Worm (Caenorhabditis elegans) whole organism, young adult: ENCODE measurements around the gene dhs-13.

ENCODE experiments used
- B0261.1 ChIP-seq: sonication (generic microtip); optimal IDR thresholded peaks from 2 replicates; lab custom pipeline; 2016; ENCODE audit warnings: mild to moderate bottlenecking, missing genetic modification characterization, moderate library complexity, missing compliant biosample characterization
- F23B12.7 ChIP-seq: sonication (generic microtip); optimal IDR thresholded peaks from 2 replicates; lab custom pipeline; 2017; ENCODE audit warnings: missing genetic modification characterization, mild to moderate bottlenecking, missing compliant biosample characterization, antibody characterized with exemption, moderate library complexity; ENCODE audit not compliant: insufficient read depth
- F33H1.4 ChIP-seq: fragments of 200-800 bp; sonication (Bioruptor generic); IDR thresholded peaks from 2 replicates; pipeline ENCODE4 v1.3.6; 2022; ENCODE audit warnings: missing genetic modification reagents, missing genetic modification characterization, missing compliant biosample characterization
- F37B4.10 ChIP-seq: fragments of 200-800 bp; sonication (Bioruptor generic); IDR thresholded peaks from 2 replicates; pipeline ENCODE4 v1.3.6; 2022; ENCODE audit warnings: missing genetic modification characterization, missing compliant biosample characterization
- F49E8.2 ChIP-seq: sonication (generic microtip); optimal IDR thresholded peaks from 3 replicates; lab custom pipeline; 2017; ENCODE audit warnings: missing genetic modification characterization, mild to moderate bottlenecking, missing compliant biosample characterization, antibody characterized with exemption, moderate library complexity; ENCODE audit not compliant: insufficient read depth
- F57A8.1 ChIP-seq: fragments of 200-800 bp; sonication (Bioruptor generic); optimal IDR thresholded peaks from 2 replicates; lab custom pipeline; 2018; ENCODE audit warnings: mild to moderate bottlenecking, missing genetic modification characterization, moderate library complexity, missing compliant biosample characterization
- T07F8.4 ChIP-seq: sonication (generic microtip); optimal IDR thresholded peaks from 2 replicates; lab custom pipeline; 2016; ENCODE audit warnings: mild to moderate bottlenecking, missing genetic modification characterization, moderate library complexity, missing compliant biosample characterization
- Y53G8AR.9 ChIP-seq: fragments of 200-800 bp; sonication (Bioruptor generic); conservative IDR thresholded peaks from 2 replicates; pipeline ENCODE4 v1.3.6; 2022; ENCODE audit warnings: missing genetic modification reagents, missing genetic modification characterization, missing compliant biosample characterization
- Y56A3A.18 ChIP-seq: fragments of 200-800 bp; sonication (Bioruptor generic); IDR thresholded peaks from 2 replicates; pipeline ENCODE4 v1.3.6; 2022; ENCODE audit warnings: missing genetic modification reagents, missing genetic modification characterization, missing compliant biosample characterization
- Y79H2A.3 ChIP-seq: fragments of 200-800 bp; sonication (Bioruptor generic); conservative IDR thresholded peaks from 2 replicates; pipeline ENCODE4 v1.3.6; 2022; ENCODE audit warnings: missing genetic modification reagents, missing genetic modification characterization, missing compliant biosample characterization
- ama-1 ChIP-seq, 3 experiments: fragments of 150-350 bp in 1 of 3; sonication (generic microtip) in 2 of 3; optimal IDR thresholded peaks; 2 replicates each; lab custom pipeline; 2014 to 2018; ENCODE audit warnings: missing biosample characterization in 2 of 3, missing genetic modification characterization in 2 of 3, missing genetic modification reagents in 2 of 3
- aptf-2 ChIP-seq: fragments of 200-800 bp; sonication (Bioruptor generic); conservative IDR thresholded peaks from 2 replicates; pipeline ENCODE4 v1.3.6; 2022; ENCODE audit warnings: missing genetic modification reagents, missing genetic modification characterization, missing compliant biosample characterization
- attf-3 ChIP-seq: fragments of 200-800 bp; sonication (Bioruptor generic); conservative IDR thresholded peaks from 2 replicates; pipeline ENCODE4 v1.3.6; 2022; ENCODE audit warnings: missing genetic modification reagents, missing genetic modification characterization, missing compliant biosample characterization
- attf-5 ChIP-seq: fragments of 200-800 bp; sonication (Bioruptor generic); optimal IDR thresholded peaks from 2 replicates; lab custom pipeline; 2018; ENCODE audit warnings: mild to moderate bottlenecking, missing genetic modification characterization, missing compliant biosample characterization
- bed-1 ChIP-seq: fragments of 200-800 bp; sonication (Bioruptor generic); IDR thresholded peaks from 2 replicates; pipeline ENCODE4 v1.3.6; 2022; ENCODE audit warnings: missing genetic modification reagents, missing genetic modification characterization, missing compliant biosample characterization
- ceh-58 ChIP-seq: fragments of 200-800 bp; sonication (Bioruptor generic); IDR thresholded peaks from 2 replicates; pipeline ENCODE4 v1.3.6; 2022; ENCODE audit warnings: missing genetic modification characterization, missing compliant biosample characterization
- die-1 ChIP-seq: sonication (generic microtip); optimal IDR thresholded peaks from 2 replicates; lab custom pipeline; 2016; ENCODE audit warnings: missing genotype, mild to moderate bottlenecking, missing genetic modification characterization, missing compliant biosample characterization
- dox-1 ChIP-seq: fragments of 200-800 bp; sonication (Bioruptor generic); IDR thresholded peaks from 2 replicates; pipeline ENCODE4 v1.3.6; 2022; ENCODE audit warnings: missing genetic modification reagents, missing genetic modification characterization, missing compliant biosample characterization
- egrh-3 ChIP-seq: fragments of 200-800 bp; sonication (Bioruptor generic); IDR thresholded peaks from 2 replicates; pipeline ENCODE4 v1.3.6; 2022; ENCODE audit warnings: missing genetic modification reagents, missing genetic modification characterization, missing compliant biosample characterization
- ekl-4 ChIP-seq: fragments of 200-800 bp; sonication (Bioruptor generic); IDR thresholded peaks from 2 replicates; pipeline ENCODE4 v1.3.6; 2022; ENCODE audit warnings: missing genetic modification reagents, missing genetic modification characterization, missing compliant biosample characterization
- ets-4 ChIP-seq: fragments of 200-800 bp; sonication (Bioruptor generic); optimal IDR thresholded peaks from 2 replicates; lab custom pipeline; 2018; ENCODE audit warnings: mild to moderate bottlenecking, missing genetic modification characterization, missing compliant biosample characterization
- fkh-3 ChIP-seq: sonication (generic microtip); optimal IDR thresholded peaks from 2 replicates; lab custom pipeline; 2016; ENCODE audit warnings: mild to moderate bottlenecking, missing genetic modification characterization, missing compliant biosample characterization
- let-607 ChIP-seq, 2 experiments: fragments of 200-800 bp in 1 of 2; sonication (Bioruptor generic) in 1 of 2; sonication (generic microtip) in 1 of 2; optimal IDR thresholded peaks; 2 replicates each; lab custom pipeline; 2016 to 2018; ENCODE audit warnings: mild to moderate bottlenecking in 2 of 2, missing compliant biosample characterization in 2 of 2, missing genetic modification characterization in 2 of 2, moderate library complexity in 2 of 2, missing genotype in 1 of 2
- lin-35 ChIP-seq, 3 experiments: fragments of 150-350 bp in 2 of 3; sonication (generic microtip) in 1 of 3; optimal IDR thresholded peaks; 2 replicates each; lab custom pipeline; 2014 to 2018; ENCODE audit warnings: missing biosample characterization in 3 of 3, missing genetic modification characterization in 3 of 3, missing genetic modification reagents in 3 of 3
- lin-40 ChIP-seq: sonication (generic microtip); optimal IDR thresholded peaks from 2 replicates; lab custom pipeline; 2016; ENCODE audit warnings: missing genetic modification characterization, mild to moderate bottlenecking, missing compliant biosample characterization, missing genotype, missing genetic modification reagents
- lsl-1 ChIP-seq: fragments of 200-800 bp; sonication (Bioruptor generic); optimal IDR thresholded peaks from 2 replicates; lab custom pipeline; 2018; ENCODE audit warnings: mild to moderate bottlenecking, missing genetic modification characterization, moderate library complexity, missing compliant biosample characterization
- madf-6 ChIP-seq: fragments of 200-800 bp; sonication (Bioruptor generic); IDR thresholded peaks from 2 replicates; pipeline ENCODE4 v1.3.6; 2022; ENCODE audit warnings: missing genetic modification reagents, missing genetic modification characterization, missing compliant biosample characterization
- madf-8 ChIP-seq: fragments of 200-800 bp; sonication (Bioruptor generic); conservative IDR thresholded peaks from 2 replicates; pipeline ENCODE4 v1.3.6; 2022; ENCODE audit warnings: missing genetic modification reagents, missing genetic modification characterization, missing compliant biosample characterization
- mcd-1 ChIP-seq: fragments of 200-800 bp; sonication (Bioruptor generic); IDR thresholded peaks from 2 replicates; pipeline ENCODE4 v1.3.6; 2022; ENCODE audit warnings: missing genetic modification reagents, missing genetic modification characterization, missing compliant biosample characterization
- mel-28 ChIP-seq: sonication (generic microtip); optimal IDR thresholded peaks from 2 replicates; lab custom pipeline; 2016; ENCODE audit warnings: borderline replicate concordance, mild to moderate bottlenecking, missing genetic modification characterization, missing compliant biosample characterization
- nfyb-1 ChIP-seq: fragments of 200-800 bp; sonication (Bioruptor generic); IDR thresholded peaks from 2 replicates; pipeline ENCODE4 v1.3.6; 2022; ENCODE audit warnings: missing genetic modification reagents, missing genetic modification characterization, missing compliant biosample characterization
- nhr-27 ChIP-seq: fragments of 200-800 bp; sonication (Bioruptor generic); optimal IDR thresholded peaks from 2 replicates; lab custom pipeline; 2018; ENCODE audit warnings: mild to moderate bottlenecking, missing genetic modification characterization, moderate library complexity, missing compliant biosample characterization
- pbrm-1 ChIP-seq: fragments of 200-800 bp; sonication (Bioruptor generic); IDR thresholded peaks from 2 replicates; pipeline ENCODE4 v1.3.6; 2022; ENCODE audit warnings: missing genetic modification reagents, missing genetic modification characterization, missing compliant biosample characterization
- rcor-1 ChIP-seq: fragments of 200-800 bp; sonication (Bioruptor generic); IDR thresholded peaks from 2 replicates; pipeline ENCODE4 v1.3.6; 2022; ENCODE audit warnings: missing genetic modification reagents, missing genetic modification characterization, missing compliant biosample characterization
- sea-2 ChIP-seq: fragments of 200-800 bp; sonication (Bioruptor generic); IDR thresholded peaks from 2 replicates; pipeline ENCODE4 v1.3.6; 2022; ENCODE audit warnings: missing genetic modification characterization, missing compliant biosample characterization
- snpc-3.4 ChIP-seq: sonication (generic microtip); optimal IDR thresholded peaks from 2 replicates; lab custom pipeline; 2017; ENCODE audit warnings: missing genetic modification characterization, mild to moderate bottlenecking, missing compliant biosample characterization, antibody characterized with exemption, moderate library complexity, missing genotype, missing genetic modification reagents
- snpc-4 ChIP-seq, 5 experiments: fragments of 150-350 bp in 1 of 5; sonication (generic microtip) in 4 of 5; optimal IDR thresholded peaks; 2 replicates each; lab custom pipeline; 2014 to 2018; ENCODE audit warnings: missing genetic modification characterization in 5 of 5, missing biosample characterization in 3 of 5, antibody characterized with exemption in 2 of 5, mild to moderate bottlenecking in 2 of 5, missing compliant biosample characterization in 2 of 5, missing genotype in 2 of 5, moderate library complexity in 2 of 5, missing genetic modification reagents in 1 of 5
- somi-1 ChIP-seq: fragments of 200-800 bp; sonication (Bioruptor generic); optimal IDR thresholded peaks from 2 replicates; lab custom pipeline; 2018; ENCODE audit warnings: mild to moderate bottlenecking, missing genetic modification characterization, missing compliant biosample characterization
- tbx-9 ChIP-seq: sonication (generic microtip); optimal IDR thresholded peaks from 2 replicates; lab custom pipeline; 2016; ENCODE audit warnings: borderline replicate concordance, missing genetic modification characterization, inconsistent platforms, missing compliant biosample characterization
- unc-130 ChIP-seq: sonication (generic microtip); optimal IDR thresholded peaks from 2 replicates; lab custom pipeline; 2016; ENCODE audit warnings: missing genetic modification reagents, missing genetic modification characterization, missing compliant biosample characterization
- unc-62 ChIP-seq: fragments of 150-350 bp; optimal IDR thresholded peaks from 2 replicates; lab custom pipeline; 2014; ENCODE audit warnings: missing biosample characterization, missing genetic modification reagents, missing genetic modification characterization
- zfh-2 ChIP-seq: fragments of 200-800 bp; sonication (Bioruptor generic); conservative IDR thresholded peaks from 2 replicates; pipeline ENCODE4 v1.3.6; 2022; ENCODE audit warnings: missing genetic modification reagents, missing genetic modification characterization, missing compliant biosample characterization
- ztf-22 ChIP-seq: fragments of 200-800 bp; sonication (Bioruptor generic); optimal IDR thresholded peaks from 2 replicates; lab custom pipeline; 2018; ENCODE audit warnings: mild to moderate bottlenecking, missing genetic modification characterization, moderate library complexity, missing compliant biosample characterization
- ztf-28 ChIP-seq: fragments of 200-800 bp; sonication (Bioruptor generic); IDR thresholded peaks from 2 replicates; pipeline ENCODE4 v1.3.6; 2022; ENCODE audit warnings: missing genetic modification reagents, missing genetic modification characterization, missing compliant biosample characterization
- ztf-6 ChIP-seq: fragments of 200-800 bp; sonication (Bioruptor generic); IDR thresholded peaks from 2 replicates; pipeline ENCODE4 v1.3.6; 2022; ENCODE audit warnings: missing genetic modification reagents, missing genetic modification characterization, missing compliant biosample characterization

Gene dhs-13

ce11 chrV:1804645-1805559, 33.4 kb upstream of the dhs-13 start, which contains the start of the genes hsp-16.2 and hsp-16.41 (continued):
- no peak for TF ChIP-seq madf-6
- TF ChIP-seq mel-28 (tag; lab: Kevin White, UChicago), result no peak
- TF ChIP-seq Y56A3A.18, result no peak
- TF ChIP-seq die-1 (tag; lab: Kevin White, UChicago), result no peak
- TF ChIP-seq rcor-1 (GFP tag; lab: Robert Waterston, UW), result no peak
- TF ChIP-seq nfyb-1, result peak; percentile 72; the same call in 1 of the 2 replicates
- no peak for TF ChIP-seq nhr-27 (tag; lab: Kevin White, UChicago)
- no peak for TF ChIP-seq snpc-4 (GFP tag; optimal IDR thresholded peaks at IDR 0.05; lab: Kevin White, UChicago)
- no peak for TF ChIP-seq snpc-4 (tag; optimal IDR thresholded peaks at IDR 0.05; lab: Kevin White, UChicago)
- no peak for TF ChIP-seq T07F8.4 (tag; lab: Kevin White, UChicago)
- no peak for TF ChIP-seq unc-62
- no peak for TF ChIP-seq unc-130 (GFP tag; lab: Kevin White, UChicago)
- no peak for TF ChIP-seq lin-35 (GFP tag; optimal IDR thresholded peaks at IDR 0.05; lab: Kevin White, UChicago)
- no peak for TF ChIP-seq F23B12.7 (tag; lab: Kevin White, UChicago)
- TF ChIP-seq F37B4.10 (GFP tag; lab: Robert Waterston, UW), result no peak
- no peak for TF ChIP-seq let-607 (tag; optimal IDR thresholded peaks at IDR 0.05; lab: Kevin White, UChicago)
- TF ChIP-seq ekl-4 (GFP tag; lab: Robert Waterston, UW), result no peak
- TF ChIP-seq lsl-1 (GFP tag; lab: Kevin White, UChicago), result no peak
- peak; percentile 24 for TF ChIP-seq lin-40 (tag; lab: Kevin White, UChicago)
- TF ChIP-seq tbx-9 (tag; lab: Kevin White, UChicago), result no peak
- no peak for TF ChIP-seq ceh-58
- no peak for TF ChIP-seq aptf-2 (GFP tag; lab: Robert Waterston, UW)
- TF ChIP-seq zfh-2 (GFP tag; lab: Robert Waterston, UW), result 0 out of 2 replicates have a peak, but pooled peaks have one; percentile 22
- no peak for TF ChIP-seq egrh-3 (GFP tag; lab: Robert Waterston, UW)
- TF ChIP-seq pbrm-1, result no peak
- no peak for TF ChIP-seq B0261.1
- no peak for TF ChIP-seq ztf-6
- TF ChIP-seq dox-1 (GFP tag; lab: Robert Waterston, UW), result peak; percentile 22; the same call in 1 of the 2 replicates
- TF ChIP-seq F33H1.4 (GFP tag; lab: Robert Waterston, UW), result no peak
- no peak for TF ChIP-seq Y79H2A.3 (GFP tag; lab: Robert Waterston, UW)
- peak; percentile 33; the same call in 1 of the 2 replicates for TF ChIP-seq mcd-1 (GFP tag; lab: Robert Waterston, UW)
- no peak for TF ChIP-seq F49E8.2
- no peak for TF ChIP-seq Y53G8AR.9 (GFP tag; lab: Robert Waterston, UW)
- TF ChIP-seq attf-3 (GFP tag; lab: Robert Waterston, UW), result no peak
- no peak for TF ChIP-seq attf-5 (GFP tag; lab: Kevin White, UChicago)
- TF ChIP-seq somi-1 (GFP tag; lab: Kevin White, UChicago), result no peak
- peak; percentile 3 for TF ChIP-seq ama-1 (optimal IDR thresholded peaks at IDR 0.05; lab: Kevin White, UChicago)
- TF ChIP-seq ama-1 (GFP tag; optimal IDR thresholded peaks at IDR 0.05; lab: Kevin White, UChicago), result no peak
- no peak for TF ChIP-seq F57A8.1 (GFP tag; lab: Kevin White, UChicago)
- no peak for TF ChIP-seq sea-2
- TF ChIP-seq fkh-3, result no peak
- no peak for TF ChIP-seq madf-8 (GFP tag; lab: Robert Waterston, UW)
- TF ChIP-seq ztf-22 (GFP tag; lab: Kevin White, UChicago), result no peak
- TF ChIP-seq bed-1 (GFP tag; lab: Robert Waterston, UW), result no peak
- TF ChIP-seq snpc-3.4 (tag; lab: Kevin White, UChicago), result no peak
- TF ChIP-seq ztf-28, result no peak
- no peak for TF ChIP-seq ets-4
